Fruit fly (Drosophila melanogaster): ENCODE data around the gene cyst.

The cyst gene

DNA sequence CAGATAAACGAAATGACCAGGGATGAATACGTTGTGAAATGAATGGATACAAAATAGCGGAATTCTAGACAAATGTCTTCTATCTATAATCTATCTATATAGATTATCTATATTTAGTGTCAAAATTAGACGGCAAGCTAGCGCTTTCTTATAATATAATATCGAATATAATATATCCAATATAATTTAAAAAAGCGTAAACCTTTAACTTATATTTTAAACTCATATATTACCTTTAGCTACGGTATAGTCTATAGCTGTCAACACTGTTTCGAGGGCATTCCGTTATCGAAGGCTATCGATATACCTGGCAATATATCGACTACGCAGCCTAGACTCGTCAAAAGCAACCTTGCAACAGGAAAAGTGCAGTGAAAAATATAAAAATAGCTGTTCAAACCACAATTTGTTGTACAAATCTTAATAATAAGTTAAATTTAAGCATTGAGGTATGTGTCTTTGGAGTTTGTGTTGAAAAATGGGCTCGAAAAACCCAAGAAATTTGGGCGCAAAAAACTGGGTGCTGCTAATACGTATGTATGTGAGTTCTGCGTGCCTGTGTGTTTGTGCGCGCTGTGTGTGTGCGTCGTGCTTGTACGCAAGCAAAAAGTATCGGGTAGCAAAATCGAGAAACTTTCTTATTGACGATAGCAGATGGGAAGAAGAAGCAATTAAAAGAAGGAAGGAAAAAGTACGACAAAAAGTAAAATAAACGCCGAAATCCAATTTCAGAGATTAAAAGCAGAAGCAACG lies 15.5 kb downstream of the cyst start, which contains the start of the genes swm and Ctu2 (continued):
- TF ChIP-seq CG9215 (GFP tag; IDR thresholded peaks at IDR 0.05), result peak; percentile 72
- TF ChIP-seq wor (GFP tag; IDR thresholded peaks at IDR 0.05), result no peak
- TF ChIP-seq tna (GFP tag; IDR thresholded peaks at IDR 0.05; ENCODE audit: partially characterized antibody), result no peak
- peak; percentile 72 for TF ChIP-seq CG17829 (tag; optimal IDR thresholded peaks at IDR 0.05)
- no peak for TF ChIP-seq Drgx (GFP tag; IDR thresholded peaks at IDR 0.05)
- peak; percentile 34; the same call in 2 of the 3 replicates for TF ChIP-seq Opbp (GFP tag; IDR thresholded peaks at IDR 0.05; ENCODE audit: partially characterized antibody)
- peak; percentile 61 for TF ChIP-seq tin (GFP tag; optimal IDR thresholded peaks at IDR 0.05)
- peak; percentile 62 for TF ChIP-seq inv (GFP tag; IDR thresholded peaks at IDR 0.05; ENCODE audit: partially characterized antibody)
- TF ChIP-seq Kr (GFP tag; optimal IDR thresholded peaks at IDR 0.05), result no peak
- TF ChIP-seq CG7556 (GFP tag; optimal IDR thresholded peaks at IDR 0.05), result peak; percentile 57
- TF ChIP-seq seq (GFP tag; IDR thresholded peaks at IDR 0.05), result no peak
- peak; percentile 25; the same call in 1 of the 2 replicates for TF ChIP-seq CG10366 (GFP tag; IDR thresholded peaks at IDR 0.05)
- no peak for TF ChIP-seq Myb (GFP tag; optimal IDR thresholded peaks at IDR 0.05)
- TF ChIP-seq D (optimal IDR thresholded peaks at IDR 0.05), result no peak
- TF ChIP-seq D (GFP tag; optimal IDR thresholded peaks at IDR 0.05), result peak; percentile 40
- TF ChIP-seq CG10979 (tag; optimal IDR thresholded peaks at IDR 0.05), result peak; percentile 67
- peak; percentile 39; the same call in 1 of the 3 replicates for TF ChIP-seq CG34422 (GFP tag; IDR thresholded peaks at IDR 0.05)
- peak; percentile 47 for TF ChIP-seq CG17186 (GFP tag; optimal IDR thresholded peaks at IDR 0.05)
- no peak for TF ChIP-seq Lim3 (GFP tag; IDR thresholded peaks at IDR 0.05)
- TF ChIP-seq klu (GFP tag; IDR thresholded peaks at IDR 0.05), result peak; percentile 36; the same call in 1 of the 2 replicates
- TF ChIP-seq NC2β (GFP tag; optimal IDR thresholded peaks at IDR 0.05), result no peak
- no peak for TF ChIP-seq Lpt (GFP tag; optimal IDR thresholded peaks at IDR 0.05)
- TF ChIP-seq CG3995 (GFP tag; optimal IDR thresholded peaks at IDR 0.05), result peak; percentile 3
- no peak for TF ChIP-seq CG1529 (GFP tag; optimal IDR thresholded peaks at IDR 0.05)
- TF ChIP-seq CG2199 (GFP tag; IDR thresholded peaks at IDR 0.05), result no peak
- TF ChIP-seq luna (GFP tag; optimal IDR thresholded peaks at IDR 0.05), result no peak
- peak; percentile 68 for TF ChIP-seq Med (GFP tag)
- TF ChIP-seq Bteb2 (GFP tag; optimal IDR thresholded peaks at IDR 0.05), result no peak
- 0 out of 2 replicates have a peak, but pooled peaks have one; percentile 27 for TF ChIP-seq H2.0 (GFP tag; IDR thresholded peaks at IDR 0.05)
- TF ChIP-seq h (optimal IDR thresholded peaks at IDR 0.05), result no peak
- no peak for TF ChIP-seq TFAM (GFP tag; optimal IDR thresholded peaks at IDR 0.05)
- peak; percentile 92 for TF ChIP-seq ftz-f1 (GFP tag; optimal IDR thresholded peaks at IDR 0.05)
- TF ChIP-seq Sox100B (GFP tag; optimal IDR thresholded peaks at IDR 0.05), result no peak
- no peak for TF ChIP-seq CG17802 (tag; optimal IDR thresholded peaks at IDR 0.05)
- peak; percentile 90 for TF ChIP-seq Elba2 (GFP tag; optimal IDR thresholded peaks at IDR 0.05)
- TF ChIP-seq BEAF-32 (GFP tag; optimal IDR thresholded peaks at IDR 0.05), result peak; percentile 81
- no peak for TF ChIP-seq CG15073 (GFP tag; optimal IDR thresholded peaks at IDR 0.05)
- TF ChIP-seq CG10654 (GFP tag; optimal IDR thresholded peaks at IDR 0.05), result peak; percentile 14
- TF ChIP-seq esg (GFP tag; conservative IDR thresholded peaks at IDR 0.05), result peak; percentile 31; the same call in 1 of the 2 replicates
- TF ChIP-seq pnt (GFP tag; optimal IDR thresholded peaks at IDR 0.05), result no peak
- 0 out of 2 replicates have a peak, but pooled peaks have one; percentile 50 for TF ChIP-seq nerfin-2 (GFP tag; IDR thresholded peaks at IDR 0.05; ENCODE audit: partially characterized antibody)
- TF ChIP-seq toy (GFP tag; IDR thresholded peaks at IDR 0.05), result no peak
- no peak for TF ChIP-seq fru (optimal IDR thresholded peaks at IDR 0.05)
- no peak for TF ChIP-seq Tbp (GFP tag; optimal IDR thresholded peaks at IDR 0.05)
- no peak for TF ChIP-seq her (GFP tag; optimal IDR thresholded peaks at IDR 0.05)
- peak; percentile 72 for TF ChIP-seq Xrp1 (GFP tag; IDR thresholded peaks at IDR 0.05)
- TF ChIP-seq oc (tag; optimal IDR thresholded peaks at IDR 0.05), result peak; percentile 37
- TF ChIP-seq ham (GFP tag; IDR thresholded peaks at IDR 0.05), result no peak
- no peak for TF ChIP-seq aop (GFP tag; IDR thresholded peaks at IDR 0.05)
- TF ChIP-seq MTF-1 (GFP tag; optimal IDR thresholded peaks at IDR 0.05; ENCODE audit: borderline replicate concordance), result no peak
- TF ChIP-seq kah (GFP tag; optimal IDR thresholded peaks at IDR 0.05), result peak; percentile 19
